Worm (Caenorhabditis elegans) whole organism, midembryonic: ENCODE results near the gene srw-35.

ENCODE experiments used
- T22C8.4 ChIP-seq: fragments of 200-800 bp; sonication (Bioruptor generic); IDR thresholded peaks from 2 replicates; pipeline ENCODE4 v1.3.6; 2022; ENCODE audit warnings: missing genetic modification characterization, missing compliant biosample characterization
- cog-1 ChIP-seq: sonication (generic microtip); optimal IDR thresholded peaks from 2 replicates; lab custom pipeline; 2016; ENCODE audit warnings: missing genetic modification characterization, missing compliant biosample characterization
- flt-1 ChIP-seq: fragments of 200-800 bp; sonication (Bioruptor generic); IDR thresholded peaks from 2 replicates; pipeline ENCODE4 v1.3.6; 2022; ENCODE audit warnings: missing genetic modification characterization, missing compliant biosample characterization
- klf-2 ChIP-seq: fragments of 200-800 bp; sonication (Bioruptor generic); conservative IDR thresholded peaks from 2 replicates; pipeline ENCODE4 v1.3.6; 2022; ENCODE audit warnings: missing genetic modification reagents, missing genetic modification characterization, missing compliant biosample characterization
- med-1 ChIP-seq: sonication (generic microtip); optimal IDR thresholded peaks from 2 replicates; lab custom pipeline; 2017; ENCODE audit warnings: missing genetic modification characterization, mild to moderate bottlenecking, missing compliant biosample characterization, antibody characterized with exemption, missing genetic modification reagents; ENCODE audit not compliant: insufficient read depth
- ref-1 ChIP-seq: fragments of 200-800 bp; sonication (Bioruptor generic); conservative IDR thresholded peaks from 2 replicates; pipeline ENCODE4 v1.3.6; 2022; ENCODE audit warnings: missing genetic modification reagents, missing genetic modification characterization, missing compliant biosample characterization
- tab-1 ChIP-seq: fragments of 200-800 bp; sonication (Bioruptor generic); IDR thresholded peaks from 2 replicates; pipeline ENCODE4 v1.3.6; 2022; ENCODE audit warnings: missing genetic modification characterization, missing compliant biosample characterization
- ztf-23 ChIP-seq: fragments of 200-800 bp; sonication (Bioruptor generic); IDR thresholded peaks from 2 replicates; pipeline ENCODE4 v1.3.6; 2022; ENCODE audit warnings: missing genetic modification reagents, missing genetic modification characterization, missing compliant biosample characterization
- ztf-29 ChIP-seq: fragments of 200-800 bp; sonication (Bioruptor generic); IDR thresholded peaks from 2 replicates; pipeline ENCODE4 v1.3.6; 2022; ENCODE audit warnings: missing genetic modification reagents, missing genetic modification characterization, missing compliant biosample characterization

Gene srw-35

ce11 chrV:16446191-16446590 is 26.1 kb upstream of the srw-35 start:
- no peak for TF ChIP-seq ref-1
- no peak for TF ChIP-seq flt-1 (GFP tag; lab: Robert Waterston, UW)
- no peak for TF ChIP-seq klf-2 (GFP tag; lab: Robert Waterston, UW)
- no peak for TF ChIP-seq med-1
- no peak for TF ChIP-seq ztf-29 (GFP tag; lab: Robert Waterston, UW)
- no peak for TF ChIP-seq ztf-23 (GFP tag; lab: Robert Waterston, UW)
- TF ChIP-seq tab-1 (GFP tag; lab: Robert Waterston, UW) = no peak
- TF ChIP-seq T22C8.4 = no peak
- TF ChIP-seq cog-1 (tag; lab: Kevin White, UChicago) = no peak

ce11 chrV:16447735-16448134 is 24.6 kb upstream of the srw-35 start, which contains the start of gene T08G3.13:
Gene T08G3.13, plus strand, starts transcription at chrV:16448035.
- TF ChIP-seq ref-1 = no peak
- no peak for TF ChIP-seq T22C8.4
- no peak for TF ChIP-seq klf-2 (GFP tag; lab: Robert Waterston, UW)
- TF ChIP-seq cog-1 (tag; lab: Kevin White, UChicago) = no peak
- no peak for TF ChIP-seq ztf-29 (GFP tag; lab: Robert Waterston, UW)
- TF ChIP-seq med-1 = no peak
- TF ChIP-seq flt-1 (GFP tag; lab: Robert Waterston, UW) = no peak
- TF ChIP-seq tab-1 (GFP tag; lab: Robert Waterston, UW) = no peak
- TF ChIP-seq ztf-23 (GFP tag; lab: Robert Waterston, UW) = no peak

ce11 chrV:16455065-16455464 is 17.2 kb upstream of the srw-35 start, which contains the start of gene str-14:
Gene str-14, minus strand, starts transcription at chrV:16455165.
- TF ChIP-seq tab-1 (GFP tag; lab: Robert Waterston, UW) (no peak), T22C8.4 (no peak), klf-2 (GFP tag; lab: Robert Waterston, UW) (no peak), ztf-29 (GFP tag; lab: Robert Waterston, UW) (no peak), flt-1 (GFP tag; lab: Robert Waterston, UW) (no peak), cog-1 (tag; lab: Kevin White, UChicago) (no peak), med-1 (no peak), ref-1 (no peak), ztf-23 (GFP tag; lab: Robert Waterston, UW) (no peak)

ce11 chrV:16458714-16459113 is 13.6 kb upstream of the srw-35 start, which contains the start of gene str-15:
Gene str-15, minus strand, starts transcription at chrV:16458814.
- no peak for TF ChIP-seq cog-1 (tag; lab: Kevin White, UChicago)
- TF ChIP-seq ztf-29 (GFP tag; lab: Robert Waterston, UW) = no peak
- TF ChIP-seq tab-1 (GFP tag; lab: Robert Waterston, UW) = no peak
- TF ChIP-seq med-1 = no peak

- no peak for TF ChIP-seq med-1
These were observed 12.9 kb upstream of the srw-35 start for ce11 chrV:16459377-16459776.

- TF ChIP-seq ztf-23 (GFP tag; lab: Robert Waterston, UW) = no peak
- TF ChIP-seq flt-1 (GFP tag; lab: Robert Waterston, UW) = no peak
- no peak for TF ChIP-seq ref-1
- no peak for TF ChIP-seq tab-1 (GFP tag; lab: Robert Waterston, UW)
- no peak for TF ChIP-seq ztf-29 (GFP tag; lab: Robert Waterston, UW)
- TF ChIP-seq klf-2 (GFP tag; lab: Robert Waterston, UW) = no peak
- no peak for TF ChIP-seq cog-1 (tag; lab: Kevin White, UChicago)
- TF ChIP-seq T22C8.4 = no peak
These were observed 11.4 kb upstream of the srw-35 start, which contains the start of gene srh-142 for ce11 chrV:16460866-16461265. Gene srh-142, minus strand, starts transcription at chrV:16460966.

ce11 chrV:16467840-16468239 is 4.5 kb upstream of the srw-35 start, which contains the start of gene sru-44:
Gene sru-44, minus strand, starts transcription at chrV:16467940.
- no peak for TF ChIP-seq cog-1 (tag; lab: Kevin White, UChicago)
- TF ChIP-seq med-1 = no peak
- no peak for TF ChIP-seq flt-1 (GFP tag; lab: Robert Waterston, UW)
- TF ChIP-seq klf-2 (GFP tag; lab: Robert Waterston, UW) = no peak
- no peak for TF ChIP-seq tab-1 (GFP tag; lab: Robert Waterston, UW)
- TF ChIP-seq ztf-23 (GFP tag; lab: Robert Waterston, UW) = no peak
- no peak for TF ChIP-seq ref-1
- no peak for TF ChIP-seq ztf-29 (GFP tag; lab: Robert Waterston, UW)
- TF ChIP-seq T22C8.4 = no peak

- TF ChIP-seq T22C8.4 = no peak
- no peak for TF ChIP-seq tab-1 (GFP tag; lab: Robert Waterston, UW)
- TF ChIP-seq klf-2 (GFP tag; lab: Robert Waterston, UW) = no peak
- TF ChIP-seq cog-1 (tag; lab: Kevin White, UChicago) = no peak
- no peak for TF ChIP-seq med-1
- no peak for TF ChIP-seq flt-1 (GFP tag; lab: Robert Waterston, UW)
- TF ChIP-seq ztf-23 (GFP tag; lab: Robert Waterston, UW) = no peak
- TF ChIP-seq ref-1 = no peak
- TF ChIP-seq ztf-29 (GFP tag; lab: Robert Waterston, UW) = no peak
These were observed 1.4 kb upstream of the srw-35 start, which contains the start of gene srh-138 for ce11 chrV:16470916-16471315. Gene srh-138, minus strand, starts transcription at chrV:16471016.

- no peak for TF ChIP-seq ref-1
- TF ChIP-seq klf-2 (GFP tag; lab: Robert Waterston, UW) = no peak
- TF ChIP-seq T22C8.4 = no peak
- TF ChIP-seq flt-1 (GFP tag; lab: Robert Waterston, UW) = no peak
- TF ChIP-seq ztf-29 (GFP tag; lab: Robert Waterston, UW) = no peak
- TF ChIP-seq tab-1 (GFP tag; lab: Robert Waterston, UW) = no peak
- no peak for TF ChIP-seq cog-1 (tag; lab: Kevin White, UChicago)
- no peak for TF ChIP-seq ztf-23 (GFP tag; lab: Robert Waterston, UW)
- no peak for TF ChIP-seq med-1
These were observed 7.0 kb downstream of the srw-35 start, which contains the start of gene T08G3.11 for ce11 chrV:16479275-16479674. Gene T08G3.11, minus strand, starts transcription at chrV:16479375.

ce11 chrV:16480919-16481630 is 8.8 kb downstream of the srw-35 start, which contains the start of the genes F57E7.4 and spig-6:
Gene F57E7.4, minus strand, starts transcription at chrV:16481019.
Gene spig-6, plus strand, starts transcription at chrV:16481580.
- TF ChIP-seq T22C8.4 (no peak), klf-2 (GFP tag; lab: Robert Waterston, UW) (no peak), cog-1 (tag; lab: Kevin White, UChicago) (no peak)
